Worm (Caenorhabditis elegans): Measurements from ENCODE around the gene F49C12.6.

Gene F49C12.6

ce11 chrIV:9333007-9333406 is 24.1 kb upstream of the F49C12.6 start:
- TF ChIP-seq M03D4.4 (tag; optimal IDR thresholded peaks at IDR 0.05), result no peak
- no peak for TF ChIP-seq mls-2 (tag; optimal IDR thresholded peaks at IDR 0.05)
- TF ChIP-seq mep-1 (tag; optimal IDR thresholded peaks at IDR 0.05), result no peak
- no peak for TF ChIP-seq nhr-76 (tag; optimal IDR thresholded peaks at IDR 0.05)
- TF ChIP-seq nhr-237 (tag; optimal IDR thresholded peaks at IDR 0.05), result no peak
- TF ChIP-seq lin-32 (GFP tag; optimal IDR thresholded peaks at IDR 0.05), result no peak
- TF ChIP-seq sptf-1 (tag; optimal IDR thresholded peaks at IDR 0.05), result no peak
- TF ChIP-seq unc-39 (tag; optimal IDR thresholded peaks at IDR 0.05), result no peak
- TF ChIP-seq nhr-28 (tag; optimal IDR thresholded peaks at IDR 0.05), result no peak
- TF ChIP-seq ces-1 (GFP tag; optimal IDR thresholded peaks at IDR 0.05), result no peak
- no peak for TF ChIP-seq snpc-4 (tag; optimal IDR thresholded peaks at IDR 0.05)
- no peak for TF ChIP-seq pha-4 (tag; optimal IDR thresholded peaks at IDR 0.05)

ce11 chrIV:9330755-9331154 is 21.9 kb upstream of the F49C12.6 start, which contains the start of gene nspg-7.1:
nspg-7.1 (minus strand) TSS chrIV:9330855.
- TF ChIP-seq blmp-1 (tag; optimal IDR thresholded peaks at IDR 0.05), result no peak
- TF ChIP-seq ceh-39 (tag; optimal IDR thresholded peaks at IDR 0.05), result no peak
- TF ChIP-seq nhr-2 (tag; optimal IDR thresholded peaks at IDR 0.05), result no peak
- no peak for TF ChIP-seq pha-4 (tag; optimal IDR thresholded peaks at IDR 0.05)
- no peak for TF ChIP-seq nhr-237 (tag; optimal IDR thresholded peaks at IDR 0.05)
- no peak for TF ChIP-seq mls-2 (tag; optimal IDR thresholded peaks at IDR 0.05)
- no peak for TF ChIP-seq M03D4.4 (tag; optimal IDR thresholded peaks at IDR 0.05)
- no peak for TF ChIP-seq drap-1 (GFP tag; optimal IDR thresholded peaks at IDR 0.05)
- no peak for TF ChIP-seq ceh-83 (GFP tag; optimal IDR thresholded peaks at IDR 0.05)
- TF ChIP-seq tbx-8 (GFP tag; optimal IDR thresholded peaks at IDR 0.05), result no peak
- TF ChIP-seq sem-2 (GFP tag; optimal IDR thresholded peaks at IDR 0.05), result no peak
- TF ChIP-seq nhr-76 (tag; optimal IDR thresholded peaks at IDR 0.05), result no peak
- no peak for TF ChIP-seq lin-13 (tag; optimal IDR thresholded peaks at IDR 0.05)
- TF ChIP-seq lsy-2 (tag; optimal IDR thresholded peaks at IDR 0.05), result no peak
- no peak for TF ChIP-seq nhr-28 (tag; optimal IDR thresholded peaks at IDR 0.05)
- no peak for TF ChIP-seq cnd-1 (tag; optimal IDR thresholded peaks at IDR 0.05)

ce11 chrIV:9327706-9328105 is 18.8 kb upstream of the F49C12.6 start, which contains the start of gene clec-183:
clec-183 (plus strand) TSS chrIV:9328006.
- TF ChIP-seq drap-1 (GFP tag; optimal IDR thresholded peaks at IDR 0.05) (no peak), blmp-1 (tag; optimal IDR thresholded peaks at IDR 0.05) (no peak), flh-1 (GFP tag; optimal IDR thresholded peaks at IDR 0.05) (no peak), lin-32 (GFP tag; optimal IDR thresholded peaks at IDR 0.05) (no peak), pha-4 (tag; optimal IDR thresholded peaks at IDR 0.05) (no peak)

ce11 chrIV:9323989-9324506 is 15.2 kb upstream of the F49C12.6 start, which contains the start of the genes nspg-11 and F49C12.15:
nspg-11 (minus strand) TSS chrIV:9324089.
F49C12.15 (plus strand) TSS chrIV:9324456.
- no peak for TF ChIP-seq M03D4.4 (tag; optimal IDR thresholded peaks at IDR 0.05)

- TF ChIP-seq mep-1 (tag; optimal IDR thresholded peaks at IDR 0.05) (no peak), cnd-1 (tag; optimal IDR thresholded peaks at IDR 0.05) (no peak), flh-1 (GFP tag; optimal IDR thresholded peaks at IDR 0.05) (no peak), ceh-39 (tag; optimal IDR thresholded peaks at IDR 0.05) (no peak), unc-62 (GFP tag; optimal IDR thresholded peaks at IDR 0.05) (no peak), unc-39 (tag; optimal IDR thresholded peaks at IDR 0.05) (no peak), lin-32 (GFP tag; optimal IDR thresholded peaks at IDR 0.05) (no peak), mls-2 (tag; optimal IDR thresholded peaks at IDR 0.05) (no peak), nhr-76 (tag; optimal IDR thresholded peaks at IDR 0.05) (no peak), ztf-11 (tag; optimal IDR thresholded peaks at IDR 0.05) (no peak), elt-3 (tag; optimal IDR thresholded peaks at IDR 0.05) (no peak), sptf-1 (tag; optimal IDR thresholded peaks at IDR 0.05) (no peak), pha-4 (tag; optimal IDR thresholded peaks at IDR 0.05) (no peak), nhr-12 (tag; optimal IDR thresholded peaks at IDR 0.05) (no peak), M03D4.4 (tag; optimal IDR thresholded peaks at IDR 0.05) (no peak), unc-120 (tag; optimal IDR thresholded peaks at IDR 0.05; ENCODE audit: poor library complexity, severe bottlenecking) (no peak), nhr-237 (tag; optimal IDR thresholded peaks at IDR 0.05) (no peak)
Observed at ce11 chrIV:9322489-9322888, 13.6 kb upstream of the F49C12.6 start.

Data from whole organism, mixed stage, embryonic.